Worm (Caenorhabditis elegans) whole organism, L1 larva: ENCODE measurements around the gene dhrr-1.

Experiments
- Y116A8C.19 ChIP-seq: sonication (generic microtip); optimal IDR thresholded peaks from 2 replicates; lab custom pipeline; 2016; ENCODE audit warnings: missing compliant biosample characterization, missing genetic modification characterization, borderline replicate concordance
- hlh-17 ChIP-seq: fragments of 200-800 bp; sonication (Bioruptor generic); optimal IDR thresholded peaks from 2 replicates; lab custom pipeline; 2018; ENCODE audit warnings: missing genetic modification characterization, mild to moderate bottlenecking, missing compliant biosample characterization, moderate library complexity, borderline replicate concordance
- hlh-4 ChIP-seq: sonication (generic microtip); optimal IDR thresholded peaks from 2 replicates; lab custom pipeline; 2016; ENCODE audit warnings: mild to moderate bottlenecking, missing genetic modification characterization, missing compliant biosample characterization

ce11 chrIII:8894782-8895181 lies 49.7 kb upstream of the dhrr-1 start, which contains the start of gene asna-1:
- TF ChIP-seq hlh-17 (GFP tag; lab: Kevin White, UChicago) (no peak), hlh-4 (tag; lab: Kevin White, UChicago) (no peak), Y116A8C.19 (tag; lab: Kevin White, UChicago) (no peak)
